Worm (Caenorhabditis elegans): ENCODE measurements around the gene cec-4.

The cec-4 gene

DNA sequence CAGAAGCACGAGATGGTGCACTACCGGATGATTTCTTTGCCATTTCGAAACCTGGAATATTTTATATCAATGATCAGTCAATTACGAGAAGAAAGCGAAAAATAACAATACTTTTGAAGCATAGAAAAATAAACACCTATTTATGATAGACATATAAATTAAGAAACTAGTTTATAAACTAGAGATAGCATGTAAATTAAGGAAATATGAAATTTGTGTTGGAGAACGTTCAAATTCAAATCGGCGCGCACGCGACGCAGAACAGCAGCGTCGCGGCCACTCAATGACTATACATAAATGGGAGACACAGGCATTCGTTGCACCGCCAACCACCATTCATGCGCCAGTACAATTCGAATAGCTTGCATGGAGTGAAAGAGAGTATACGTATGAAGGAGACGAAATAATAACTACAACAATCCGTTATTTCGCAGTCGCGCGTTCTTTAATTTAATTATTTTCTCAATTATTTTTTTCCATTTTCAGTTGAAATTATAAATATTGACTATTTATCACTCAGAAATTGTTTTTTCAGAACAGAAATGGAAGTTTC is 4.6 kb downstream of the cec-4 start, which contains the start of the genes cec-5 and nol-10 (continued):
- no peak for TF ChIP-seq K11D2.4 (GFP tag; IDR thresholded peaks at IDR 0.05)
- no peak for TF ChIP-seq egl-18 (GFP tag; IDR thresholded peaks at IDR 0.05)
- TF ChIP-seq Y79H2A.3 (GFP tag; conservative IDR thresholded peaks at IDR 0.05): peak; percentile 66; the same call in 1 of the 2 replicates
- TF ChIP-seq atf-7 (tag; optimal IDR thresholded peaks at IDR 0.05): no peak
- peak; percentile 92 for TF ChIP-seq F49E8.2 (tag; optimal IDR thresholded peaks at IDR 0.05; ENCODE audit: insufficient read depth)
- TF ChIP-seq zim-3 (tag; optimal IDR thresholded peaks at IDR 0.05): no peak
- no peak for TF ChIP-seq mxl-1 (tag; optimal IDR thresholded peaks at IDR 0.05)
- TF ChIP-seq egl-44 (GFP tag; IDR thresholded peaks at IDR 0.05): no peak
- TF ChIP-seq F22D6.2 (tag; optimal IDR thresholded peaks at IDR 0.05): no peak
- TF ChIP-seq nfya-2 (GFP tag; IDR thresholded peaks at IDR 0.05): no peak
- no peak for TF ChIP-seq ztf-22 (GFP tag; optimal IDR thresholded peaks at IDR 0.05)
- TF ChIP-seq F52B5.7 (tag; optimal IDR thresholded peaks at IDR 0.05): no peak
- no peak for TF ChIP-seq bed-2 (GFP tag; IDR thresholded peaks at IDR 0.05)
- no peak for TF ChIP-seq ztf-6 (GFP tag; IDR thresholded peaks at IDR 0.05)
- TF ChIP-seq rpc-1 (optimal IDR thresholded peaks at IDR 0.05): no peak
- peak; percentile 0 for TF ChIP-seq rpc-1 (tag; optimal IDR thresholded peaks at IDR 0.05)
- TF ChIP-seq F57C9.4 (tag; optimal IDR thresholded peaks at IDR 0.05): no peak
- TF ChIP-seq ztf-25 (GFP tag; IDR thresholded peaks at IDR 0.05): no peak
- TF ChIP-seq pbrm-1 (GFP tag; IDR thresholded peaks at IDR 0.05): peak; percentile 88
- TF ChIP-seq ZK185.1 (tag; optimal IDR thresholded peaks at IDR 0.05; ENCODE audit: poor library complexity, severe bottlenecking): no peak
- TF ChIP-seq repo-1 (tag; optimal IDR thresholded peaks at IDR 0.05): peak; percentile 30
- no peak for TF ChIP-seq let-526 (GFP tag; IDR thresholded peaks at IDR 0.05)
- peak; percentile 75 for TF ChIP-seq ekl-4 (GFP tag; IDR thresholded peaks at IDR 0.05)
- TF ChIP-seq madf-10 (tag; optimal IDR thresholded peaks at IDR 0.05): peak; percentile 67
- TF ChIP-seq dox-1 (GFP tag; IDR thresholded peaks at IDR 0.05): no peak; the same call in 1 of the 2 replicates
- TF ChIP-seq nhr-27 (tag; optimal IDR thresholded peaks at IDR 0.05): no peak
- peak; percentile 93 for TF ChIP-seq D2030.7 (GFP tag; IDR thresholded peaks at IDR 0.05)
- peak; percentile 96 for TF ChIP-seq attf-3 (GFP tag; conservative IDR thresholded peaks at IDR 0.05)
- TF ChIP-seq gei-17 (GFP tag; optimal IDR thresholded peaks at IDR 0.05): no peak
- TF ChIP-seq hsf-1 (GFP tag; IDR thresholded peaks at IDR 0.05): 0 out of 2 replicates have a peak, but pooled peaks have one; percentile 26
- no peak; the same call in 1 of the 2 replicates for TF ChIP-seq F33H1.4 (GFP tag; IDR thresholded peaks at IDR 0.05)
- TF ChIP-seq lin-35 (GFP tag; optimal IDR thresholded peaks at IDR 0.05): peak; percentile 31 to 77 (median 46)
- TF ChIP-seq lsl-1 (GFP tag; optimal IDR thresholded peaks at IDR 0.05): peak; percentile 81
- TF ChIP-seq ztf-28 (GFP tag; IDR thresholded peaks at IDR 0.05): 0 out of 2 replicates have a peak, but pooled peaks have one; percentile 27
- TF ChIP-seq sptf-2 (GFP tag; optimal IDR thresholded peaks at IDR 0.05): no peak
- TF ChIP-seq lin-54 (GFP tag; optimal IDR thresholded peaks at IDR 0.05): peak; percentile 95
- TF ChIP-seq ets-4 (GFP tag; optimal IDR thresholded peaks at IDR 0.05): no peak
- no peak for TF ChIP-seq zfh-2 (GFP tag; conservative IDR thresholded peaks at IDR 0.05)
- TF ChIP-seq somi-1 (GFP tag; optimal IDR thresholded peaks at IDR 0.05): no peak
- TF ChIP-seq sea-2 (GFP tag; IDR thresholded peaks at IDR 0.05): no peak
- no peak for TF ChIP-seq mes-4 (tag; optimal IDR thresholded peaks at IDR 0.05)
- TF ChIP-seq mel-28 (tag; optimal IDR thresholded peaks at IDR 0.05; ENCODE audit: borderline replicate concordance): no peak
- TF ChIP-seq B0261.1 (tag; optimal IDR thresholded peaks at IDR 0.05): peak; percentile 9
- peak; percentile 71 for TF ChIP-seq lir-1 (GFP tag; conservative IDR thresholded peaks at IDR 0.05)
- TF ChIP-seq him-1 (tag; optimal IDR thresholded peaks at IDR 0.05): peak; percentile 45
- TF ChIP-seq F57A8.1 (GFP tag; optimal IDR thresholded peaks at IDR 0.05): no peak
- no peak for TF ChIP-seq lin-26 (GFP tag; IDR thresholded peaks at IDR 0.05)
- no peak for TF ChIP-seq rec-8 (tag; optimal IDR thresholded peaks at IDR 0.05)
- TF ChIP-seq B0019.2 (GFP tag; conservative IDR thresholded peaks at IDR 0.05): peak; percentile 61; the same call in 1 of the 2 replicates
